Fruit fly (Drosophila melanogaster): ENCODE results near the gene PIG-Wa.

dm6 chr2L:2363626-2364147, 19.3 kb upstream of the PIG-Wa start:
- TF ChIP-seq pan (optimal IDR thresholded peaks at IDR 0.05) (no peak), psq (optimal IDR thresholded peaks at IDR 0.05) (no peak), Dll (optimal IDR thresholded peaks at IDR 0.05) (no peak), usp (GFP tag; optimal IDR thresholded peaks at IDR 0.05) (no peak), CG8478 (optimal IDR thresholded peaks at IDR 0.05) (no peak)

All from whole organism.